Worm (Caenorhabditis elegans): ENCODE data around the gene C07A4.3.

DNA sequence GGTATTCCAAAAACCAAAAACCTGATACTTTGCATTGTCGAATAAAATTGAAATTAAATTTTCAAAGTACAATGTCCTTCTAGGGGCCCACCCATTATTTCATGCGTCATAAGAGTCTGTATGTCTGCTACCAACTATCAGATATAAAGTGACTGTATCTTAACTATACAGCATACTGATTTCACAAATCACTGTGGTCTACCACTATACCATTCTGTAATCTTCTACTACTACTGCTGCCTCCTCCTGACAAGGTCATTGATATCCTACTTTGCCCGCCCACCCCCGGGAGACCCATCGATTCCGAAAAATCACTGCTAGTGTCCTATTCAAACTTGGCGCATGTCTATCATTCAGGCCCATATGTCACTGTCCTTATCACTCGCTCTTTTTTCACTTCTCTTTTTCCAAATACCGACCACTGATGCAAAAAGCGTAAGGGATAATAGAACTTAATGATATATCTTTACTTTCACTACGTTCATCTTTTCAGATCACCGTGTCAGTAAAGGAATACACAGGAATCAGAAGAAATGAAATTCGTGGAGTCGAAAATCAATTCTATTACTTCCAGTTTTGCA, 2.7 kb upstream of the C07A4.3 start, which contains the start of gene C07A4.2:
- TF ChIP-seq ref-2 (tag; optimal IDR thresholded peaks at IDR 0.05) = no peak
- no peak for TF ChIP-seq tbx-2 (tag; optimal IDR thresholded peaks at IDR 0.05)
- no peak for TF ChIP-seq dve-1 (tag; optimal IDR thresholded peaks at IDR 0.05)
- no peak for TF ChIP-seq ceh-24 (tag; optimal IDR thresholded peaks at IDR 0.05)
- no peak for TF ChIP-seq ama-1 (optimal IDR thresholded peaks at IDR 0.05)
- no peak for TF ChIP-seq tbx-7 (tag; optimal IDR thresholded peaks at IDR 0.05)
- no peak for TF ChIP-seq ceh-22 (tag; optimal IDR thresholded peaks at IDR 0.05)
- no peak for TF ChIP-seq T23F11.4 (GFP tag; optimal IDR thresholded peaks at IDR 0.05)
- TF ChIP-seq nhr-11 (tag; optimal IDR thresholded peaks at IDR 0.05) = no peak
- TF ChIP-seq unc-42 (tag; optimal IDR thresholded peaks at IDR 0.05) = no peak
- TF ChIP-seq hlh-15 (tag; optimal IDR thresholded peaks at IDR 0.05) = no peak
- no peak for TF ChIP-seq npax-4 (tag; optimal IDR thresholded peaks at IDR 0.05)

Data from whole organism, late embryonic.